Worm (Caenorhabditis elegans) whole organism, L4 larva: Measurements from ENCODE around the gene skr-18.
A peak's percentile ranks its signal among the peaks of the same experiment; 100 is the strongest.

Experiments used
- D1046.2 ChIP-seq: fragments of 200-800 bp; sonication (Bioruptor generic); IDR thresholded peaks from 2 replicates; pipeline ENCODE4 v1.3.6; 2022; ENCODE audit warnings: missing genetic modification characterization, missing compliant biosample characterization
- F10B5.3 ChIP-seq: sonication (generic microtip); optimal IDR thresholded peaks from 2 replicates; lab custom pipeline; 2016; ENCODE audit warnings: mild to moderate bottlenecking, missing genetic modification characterization, missing compliant biosample characterization
- F44E2.7 ChIP-seq: fragments of 200-800 bp; sonication (Bioruptor generic); IDR thresholded peaks from 2 replicates; pipeline ENCODE4 v2.1.2; 2022; ENCODE audit warnings: missing genetic modification characterization, missing compliant biosample characterization
- F49E8.2 ChIP-seq: sonication (generic microtip); optimal IDR thresholded peaks from 2 replicates; lab custom pipeline; 2016; ENCODE audit warnings: missing compliant biosample characterization, mild to moderate bottlenecking, missing genetic modification characterization, borderline replicate concordance
- R02D3.7 ChIP-seq: fragments of 150-350 bp; sonication (generic microtip); optimal IDR thresholded peaks from 3 replicates; lab custom pipeline; 2014; ENCODE audit warnings: missing biosample characterization, missing genetic modification characterization
- T20F7.1 ChIP-seq: fragments of 200-800 bp; sonication (Bioruptor generic); optimal IDR thresholded peaks from 2 replicates; lab custom pipeline; 2018; ENCODE audit warnings: mild to moderate bottlenecking, missing genetic modification characterization, missing compliant biosample characterization
- T26A8.4 ChIP-seq: fragments of 200-800 bp; sonication (Bioruptor generic); IDR thresholded peaks from 2 replicates; pipeline ENCODE4 v1.3.6; 2022; ENCODE audit warnings: missing genetic modification characterization, missing compliant biosample characterization
- Y105C5A.15 ChIP-seq: fragments of 200-800 bp; sonication (Bioruptor generic); IDR thresholded peaks from 2 replicates; pipeline ENCODE4 v1.3.6; 2022; ENCODE audit warnings: missing genetic modification characterization, missing compliant biosample characterization
- ZK337.2 ChIP-seq: fragments of 200-800 bp; sonication (Bioruptor generic); IDR thresholded peaks from 2 replicates; pipeline ENCODE4 v1.3.6; 2022; ENCODE audit warnings: missing genetic modification reagents, missing genetic modification characterization, missing compliant biosample characterization
- aha-1 ChIP-seq: fragments of 150-350 bp; peaks from one replicate; lab custom pipeline; 2014; ENCODE audit warnings: missing biosample characterization, missing genetic modification characterization
- aly-2 ChIP-seq: sonication (generic microtip); optimal IDR thresholded peaks from 2 replicates; lab custom pipeline; 2018; ENCODE audit warnings: missing biosample characterization, missing genetic modification characterization
- ama-1 ChIP-seq: fragments of 150-350 bp; optimal IDR thresholded peaks from 2 replicates; lab custom pipeline; 2014; ENCODE audit warnings: inconsistent platforms, mixed read lengths
- arid-1 ChIP-seq: fragments of 200-800 bp; sonication (Bioruptor generic); conservative IDR thresholded peaks from 2 replicates; pipeline ENCODE4 v1.3.6; 2022; ENCODE audit warnings: missing genetic modification reagents, missing genetic modification characterization, missing compliant biosample characterization
- ceh-20 ChIP-seq: fragments of 200-800 bp; sonication (Bioruptor generic); IDR thresholded peaks from 2 replicates; pipeline ENCODE4 v1.3.6; 2022; ENCODE audit warnings: missing genetic modification reagents, missing genetic modification characterization, missing compliant biosample characterization
- ceh-28 ChIP-seq: fragments of 150-350 bp; optimal IDR thresholded peaks from 2 replicates; lab custom pipeline; 2014; ENCODE audit warnings: missing biosample characterization, missing genetic modification reagents, missing genetic modification characterization
- ces-1 ChIP-seq: fragments of 150-350 bp; sonication (generic microtip); optimal IDR thresholded peaks from 4 replicates; lab custom pipeline; 2014; ENCODE audit warnings: missing biosample characterization, missing genetic modification reagents, missing genetic modification characterization
- cey-2 ChIP-seq: sonication (generic microtip); optimal IDR thresholded peaks from 3 replicates; lab custom pipeline; 2017; ENCODE audit warnings: missing genetic modification characterization, mild to moderate bottlenecking, missing compliant biosample characterization, antibody characterized with exemption, borderline replicate concordance; ENCODE audit not compliant: insufficient read depth
- dpl-1 ChIP-seq: fragments of 150-350 bp; optimal IDR thresholded peaks from 2 replicates; lab custom pipeline; 2014; ENCODE audit warnings: missing biosample characterization, missing genetic modification reagents, missing genetic modification characterization
- duxl-1 ChIP-seq: sonication (generic microtip); optimal IDR thresholded peaks from 2 replicates; lab custom pipeline; 2016; ENCODE audit warnings: mild to moderate bottlenecking, missing genetic modification characterization, moderate library complexity, missing compliant biosample characterization; ENCODE audit not compliant: poor library complexity
- egl-43 ChIP-seq: fragments of 200-800 bp; sonication (Bioruptor generic); IDR thresholded peaks from 2 replicates; pipeline ENCODE4 v1.3.6; 2022; ENCODE audit warnings: missing genetic modification reagents, missing genetic modification characterization, missing compliant biosample characterization
- fos-1 ChIP-seq: fragments of 150-350 bp; optimal IDR thresholded peaks from 2 replicates; lab custom pipeline; 2014; ENCODE audit warnings: missing biosample characterization, missing genetic modification characterization
- gei-8 ChIP-seq: fragments of 200-800 bp; sonication (Bioruptor generic); optimal IDR thresholded peaks from 2 replicates; lab custom pipeline; 2018; ENCODE audit warnings: mild to moderate bottlenecking, missing genetic modification characterization, missing compliant biosample characterization
- hlh-11 ChIP-seq: fragments of 200-800 bp; sonication (Bioruptor generic); optimal IDR thresholded peaks from 2 replicates; lab custom pipeline; 2018; ENCODE audit warnings: mild to moderate bottlenecking, missing genetic modification characterization, missing compliant biosample characterization
- hmg-1.1 ChIP-seq: fragments of 200-800 bp; sonication (Bioruptor generic); IDR thresholded peaks from 2 replicates; pipeline ENCODE4 v1.3.6; 2022; ENCODE audit warnings: missing genetic modification reagents, missing genetic modification characterization, missing compliant biosample characterization
- lim-7 ChIP-seq: fragments of 200-800 bp; sonication (Bioruptor generic); IDR thresholded peaks from 2 replicates; pipeline ENCODE4 v1.3.6; 2022; ENCODE audit warnings: missing genetic modification characterization, missing compliant biosample characterization
- lin-13 ChIP-seq: fragments of 150-350 bp; optimal IDR thresholded peaks from 2 replicates; lab custom pipeline; 2014; ENCODE audit warnings: missing biosample characterization, missing genetic modification reagents, missing genetic modification characterization
- lin-38 ChIP-seq: fragments of 200-800 bp; sonication (Bioruptor generic); IDR thresholded peaks from 2 replicates; pipeline ENCODE4 v1.3.6; 2022; ENCODE audit warnings: missing genetic modification reagents, missing genetic modification characterization, missing compliant biosample characterization
- lin-39 ChIP-seq: fragments of 150-350 bp; optimal IDR thresholded peaks from 2 replicates; lab custom pipeline; 2014; ENCODE audit warnings: missing biosample characterization, missing genetic modification reagents, missing genetic modification characterization
- nhr-10 ChIP-seq: fragments of 150-350 bp; optimal IDR thresholded peaks from 2 replicates; lab custom pipeline; 2014; ENCODE audit warnings: missing biosample characterization, missing genetic modification characterization
- nhr-11 ChIP-seq: fragments of 150-350 bp; optimal IDR thresholded peaks from 2 replicates; lab custom pipeline; 2014; ENCODE audit warnings: missing biosample characterization, missing genetic modification characterization
- nhr-111 ChIP-seq: fragments of 200-800 bp; sonication (Bioruptor generic); optimal IDR thresholded peaks from 2 replicates; lab custom pipeline; 2018; ENCODE audit warnings: mild to moderate bottlenecking, missing genetic modification characterization, missing compliant biosample characterization
- nhr-25 ChIP-seq: sonication (generic microtip); optimal IDR thresholded peaks from 2 replicates; lab custom pipeline; 2017; ENCODE audit warnings: missing genetic modification characterization, mild to moderate bottlenecking, missing compliant biosample characterization, antibody characterized with exemption, moderate library complexity, borderline replicate concordance; ENCODE audit not compliant: insufficient read depth
- nhr-28 ChIP-seq: fragments of 150-350 bp; optimal IDR thresholded peaks from 2 replicates; lab custom pipeline; 2014; ENCODE audit warnings: missing biosample characterization, missing genetic modification characterization
- nhr-41 ChIP-seq: fragments of 200-800 bp; sonication (Bioruptor generic); IDR thresholded peaks from 2 replicates; pipeline ENCODE4 v1.3.6; 2022; ENCODE audit warnings: missing genetic modification reagents, missing genetic modification characterization, missing compliant biosample characterization
- nhr-42 ChIP-seq: fragments of 200-800 bp; sonication (Bioruptor generic); IDR thresholded peaks from 2 replicates; pipeline ENCODE4 v1.3.6; 2022; ENCODE audit warnings: missing genetic modification characterization, missing compliant biosample characterization
- nhr-6 ChIP-seq: fragments of 150-350 bp; optimal IDR thresholded peaks from 2 replicates; lab custom pipeline; 2014; ENCODE audit warnings: missing biosample characterization, missing genetic modification characterization
- nhr-77 ChIP-seq: fragments of 150-350 bp; optimal IDR thresholded peaks from 2 replicates; lab custom pipeline; 2014; ENCODE audit warnings: missing biosample characterization, missing genetic modification characterization
- pha-4 ChIP-seq, 2 experiments: fragments of 150-350 bp in 1 of 2; fragments of 200-800 bp in 1 of 2; sonication (Bioruptor generic) in 1 of 2; IDR thresholded peaks in 1 of 2; optimal IDR thresholded peaks in 1 of 2; 2 replicates each; pipeline versions ENCODE4 v1.3.6 to Lab custom; 2014 to 2022; ENCODE audit warnings: missing genetic modification characterization in 2 of 2, missing genetic modification reagents in 2 of 2, missing biosample characterization in 1 of 2, missing compliant biosample characterization in 1 of 2
- pqm-1 ChIP-seq: sonication (generic microtip); optimal IDR thresholded peaks from 2 replicates; lab custom pipeline; 2017; ENCODE audit warnings: missing biosample characterization, missing genetic modification characterization
- rbr-2 ChIP-seq: sonication (generic microtip); optimal IDR thresholded peaks from 2 replicates; lab custom pipeline; 2016; ENCODE audit warnings: missing genotype, missing genetic modification characterization, missing compliant biosample characterization
- set-16 ChIP-seq: fragments of 200-800 bp; sonication (Bioruptor generic); IDR thresholded peaks from 2 replicates; pipeline ENCODE4 v1.3.6; 2022; ENCODE audit warnings: missing genetic modification reagents, missing genetic modification characterization, missing compliant biosample characterization
- snpc-1.2 ChIP-seq: fragments of 200-800 bp; sonication (Bioruptor generic); IDR thresholded peaks from 2 replicates; pipeline ENCODE4 v1.3.6; 2022; ENCODE audit warnings: missing genetic modification reagents, missing genetic modification characterization, missing compliant biosample characterization
- spr-3 ChIP-seq: fragments of 200-800 bp; sonication (Bioruptor generic); optimal IDR thresholded peaks from 2 replicates; lab custom pipeline; 2018; ENCODE audit warnings: mild to moderate bottlenecking, missing genetic modification characterization, missing compliant biosample characterization
- tra-1 ChIP-seq: fragments of 200-800 bp; sonication (Bioruptor generic); IDR thresholded peaks from 2 replicates; pipeline ENCODE4 v1.3.6; 2022; ENCODE audit warnings: missing genetic modification reagents, missing genetic modification characterization, missing compliant biosample characterization
- unc-39 ChIP-seq: sonication (generic microtip); optimal IDR thresholded peaks from 2 replicates; lab custom pipeline; 2017; ENCODE audit warnings: missing biosample characterization, missing genetic modification characterization
- zag-1 ChIP-seq: fragments of 150-350 bp; optimal IDR thresholded peaks from 2 replicates; lab custom pipeline; 2014; ENCODE audit warnings: missing biosample characterization, missing genetic modification characterization
- zfp-3 ChIP-seq: fragments of 200-800 bp; sonication (Bioruptor generic); conservative IDR thresholded peaks from 2 replicates; pipeline ENCODE4 v1.3.6; 2022; ENCODE audit warnings: missing genetic modification reagents, missing genetic modification characterization, missing compliant biosample characterization
- zip-2 ChIP-seq: fragments of 150-350 bp; optimal IDR thresholded peaks from 2 replicates; lab custom pipeline; 2014; ENCODE audit warnings: missing biosample characterization, missing genetic modification characterization

skr-18 gene

ce11 chrIV:795383-795872, at the start of gene skr-18:
TSS of gene skr-18 (minus strand) at chrIV:795433.
- TF ChIP-seq lin-38 (GFP tag; lab: Robert Waterston, UW), result peak; percentile 65
- TF ChIP-seq arid-1 (GFP tag; lab: Robert Waterston, UW), result peak; percentile 47; the same call in 1 of the 2 replicates
- no peak for TF ChIP-seq spr-3 (GFP tag; lab: Kevin White, UChicago)

ce11 chrIV:842630-843029, 47.4 kb upstream of the skr-18 start:
- TF ChIP-seq hmg-1.1, result peak; percentile 81
- no peak for TF ChIP-seq F10B5.3
- TF ChIP-seq ceh-28, result no peak
- TF ChIP-seq R02D3.7 (tag; lab: Kevin White, UChicago), result no peak
- TF ChIP-seq ZK337.2, result 0 out of 2 replicates have a peak, but pooled peaks have one; percentile 59
- no peak for TF ChIP-seq F44E2.7
- no peak for TF ChIP-seq zip-2 (tag; lab: Kevin White, UChicago)
- TF ChIP-seq zag-1, result no peak
- no peak for TF ChIP-seq F49E8.2
- TF ChIP-seq fos-1, result no peak
- TF ChIP-seq nhr-28, result peak; percentile 40
- TF ChIP-seq T20F7.1 (GFP tag; lab: Kevin White, UChicago), result no peak
- no peak for TF ChIP-seq nhr-25 (tag; lab: Kevin White, UChicago)
- no peak for TF ChIP-seq cey-2
- no peak for TF ChIP-seq nhr-6
- no peak for TF ChIP-seq ama-1
- TF ChIP-seq Y105C5A.15, result 0 out of 2 replicates have a peak, but pooled peaks have one; percentile 70
- no peak for TF ChIP-seq ces-1 (GFP tag; lab: Kevin White, UChicago)
- TF ChIP-seq lin-13 (GFP tag; lab: Kevin White, UChicago), result peak; percentile 29
- TF ChIP-seq unc-39 (tag; lab: Kevin White, UChicago), result no peak
- no peak for TF ChIP-seq nhr-10 (tag; lab: Kevin White, UChicago)
- TF ChIP-seq gei-8 (GFP tag; lab: Kevin White, UChicago), result no peak
- no peak for TF ChIP-seq snpc-1.2 (GFP tag; lab: Robert Waterston, UW)
- TF ChIP-seq rbr-2 (tag; lab: Kevin White, UChicago), result peak; percentile 41
- peak; percentile 7 for TF ChIP-seq dpl-1 (GFP tag; lab: Kevin White, UChicago)
- TF ChIP-seq aha-1 (tag; lab: Kevin White, UChicago), result peak; percentile 14
- TF ChIP-seq hlh-11 (tag; lab: Kevin White, UChicago), result peak; percentile 24
- TF ChIP-seq tra-1, result no peak
- TF ChIP-seq nhr-11 (tag; lab: Kevin White, UChicago), result no peak
- peak; percentile 37; the same call in 1 of the 2 replicates for TF ChIP-seq pha-4 (GFP tag; IDR thresholded peaks at IDR 0.05; lab: Robert Waterston, UW)
- no peak for TF ChIP-seq pha-4 (tag; optimal IDR thresholded peaks at IDR 0.05; lab: Kevin White, UChicago)
- TF ChIP-seq T26A8.4 (GFP tag; lab: Robert Waterston, UW), result no peak
- TF ChIP-seq egl-43 (GFP tag; lab: Robert Waterston, UW), result peak; percentile 84
- no peak for TF ChIP-seq aly-2 (tag; lab: Kevin White, UChicago)
- no peak for TF ChIP-seq D1046.2 (GFP tag; lab: Robert Waterston, UW)
- TF ChIP-seq ceh-20 (GFP tag; lab: Robert Waterston, UW), result no peak
- TF ChIP-seq lim-7 (GFP tag; lab: Robert Waterston, UW), result peak; percentile 85
- no peak for TF ChIP-seq pqm-1 (tag; lab: Kevin White, UChicago)
- TF ChIP-seq nhr-41 (GFP tag; lab: Robert Waterston, UW), result 0 out of 2 replicates have a peak, but pooled peaks have one; percentile 18
- TF ChIP-seq lin-39 (tag; lab: Kevin White, UChicago), result no peak
- TF ChIP-seq set-16 (GFP tag; lab: Robert Waterston, UW), result peak; percentile 41
- no peak for TF ChIP-seq zfp-3 (GFP tag; lab: Robert Waterston, UW)
- TF ChIP-seq nhr-111 (GFP tag; lab: Kevin White, UChicago), result no peak
- no peak for TF ChIP-seq nhr-77 (tag; lab: Kevin White, UChicago)
- TF ChIP-seq arid-1 (GFP tag; lab: Robert Waterston, UW), result peak; percentile 47; the same call in 1 of the 2 replicates
- TF ChIP-seq duxl-1 (tag; lab: Kevin White, UChicago), result peak; percentile 19
- peak; percentile 29; the same call in 1 of the 2 replicates for TF ChIP-seq nhr-42 (GFP tag; lab: Robert Waterston, UW)
